Worm (Caenorhabditis elegans) whole organism, L1 larva: ENCODE measurements around the gene Y75B8A.7.

Experiments used
- nhr-47 ChIP-seq: sonication (generic microtip); optimal IDR thresholded peaks from 2 replicates; lab custom pipeline; 2016; ENCODE audit warnings: mild to moderate bottlenecking, missing genetic modification characterization, moderate library complexity, missing compliant biosample characterization
- swsn-7 ChIP-seq: sonication (generic microtip); optimal IDR thresholded peaks from 2 replicates; lab custom pipeline; 2016; ENCODE audit warnings: missing genetic modification characterization, missing compliant biosample characterization

DNA sequence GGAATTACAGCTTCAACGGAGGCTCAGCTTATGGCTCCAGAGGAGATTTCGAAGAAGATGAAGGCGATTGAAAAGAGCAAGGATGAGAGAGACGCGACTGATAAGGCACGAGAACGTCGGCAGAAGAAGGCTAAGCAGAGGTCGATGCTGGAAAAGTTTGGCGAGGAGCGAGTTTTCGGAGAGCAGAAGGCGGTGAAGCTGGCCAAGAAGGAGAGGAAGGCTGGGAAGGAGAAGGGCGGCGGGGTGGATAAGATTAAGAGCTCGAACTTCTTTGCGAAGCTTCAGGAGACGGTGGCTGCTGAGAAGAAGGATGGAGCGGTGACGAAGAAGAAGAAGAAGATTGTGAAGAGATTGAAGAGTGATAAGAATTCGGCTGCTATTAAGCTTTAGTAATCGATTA lies 6.5 kb downstream of the Y75B8A.7 start:
- TF ChIP-seq nhr-47, result no peak
- TF ChIP-seq swsn-7 (tag; lab: Kevin White, UChicago), result no peak
